Worm (Caenorhabditis elegans) whole organism, late embryonic: Measurements from ENCODE around the gene nlr-1.
A peak's percentile ranks its signal among the peaks of the same experiment; 100 is the strongest.

Experiments used
- C08G9.2 ChIP-seq: sonication (generic microtip); optimal IDR thresholded peaks from 2 replicates; lab custom pipeline; 2016; ENCODE audit warnings: mild to moderate bottlenecking, missing genetic modification characterization, moderate library complexity, missing compliant biosample characterization
- C38D4.7 ChIP-seq: fragments of 200-800 bp; sonication (Bioruptor generic); optimal IDR thresholded peaks from 2 replicates; lab custom pipeline; 2018; ENCODE audit warnings: mild to moderate bottlenecking, missing genetic modification characterization, moderate library complexity, missing compliant biosample characterization
- F13H6.1 ChIP-seq: sonication (generic microtip); optimal IDR thresholded peaks from 2 replicates; lab custom pipeline; 2016; ENCODE audit warnings: missing genetic modification characterization, missing compliant biosample characterization
- K09A11.1 ChIP-seq: sonication (generic microtip); optimal IDR thresholded peaks from 2 replicates; lab custom pipeline; 2017; ENCODE audit warnings: antibody characterized with exemption, mild to moderate bottlenecking, missing genetic modification characterization, missing compliant biosample characterization; ENCODE audit not compliant: insufficient read depth
- ahr-1 ChIP-seq: sonication (generic microtip); optimal IDR thresholded peaks from 2 replicates; lab custom pipeline; 2016; ENCODE audit warnings: missing genetic modification characterization, missing compliant biosample characterization
- ceh-18 ChIP-seq: sonication (generic microtip); optimal IDR thresholded peaks from 2 replicates; lab custom pipeline; 2016; ENCODE audit warnings: missing genetic modification characterization, missing compliant biosample characterization
- ceh-2 ChIP-seq: sonication (generic microtip); optimal IDR thresholded peaks from 2 replicates; lab custom pipeline; 2016; ENCODE audit warnings: missing genotype, missing genetic modification characterization, missing compliant biosample characterization
- ceh-22 ChIP-seq: sonication (generic microtip); optimal IDR thresholded peaks from 2 replicates; lab custom pipeline; 2017; ENCODE audit warnings: missing biosample characterization, missing genetic modification characterization
- ceh-30 ChIP-seq: fragments of 150-350 bp; optimal IDR thresholded peaks from 2 replicates; lab custom pipeline; 2014; ENCODE audit warnings: missing biosample characterization, missing genetic modification characterization
- ceh-45 ChIP-seq: fragments of 200-800 bp; sonication (Bioruptor generic); IDR thresholded peaks from 2 replicates; pipeline ENCODE4 v1.3.6; 2022; ENCODE audit warnings: missing genetic modification reagents, missing genetic modification characterization, missing compliant biosample characterization
- ceh-48 ChIP-seq: sonication (generic microtip); optimal IDR thresholded peaks from 2 replicates; lab custom pipeline; 2016; ENCODE audit warnings: missing genetic modification characterization, inconsistent platforms, missing compliant biosample characterization
- ceh-6 ChIP-seq: fragments of 200-800 bp; sonication (Bioruptor generic); optimal IDR thresholded peaks from 2 replicates; lab custom pipeline; 2018; ENCODE audit warnings: mild to moderate bottlenecking, missing genetic modification characterization, missing compliant biosample characterization
- ceh-9 ChIP-seq: sonication (generic microtip); optimal IDR thresholded peaks from 2 replicates; lab custom pipeline; 2016; ENCODE audit warnings: mild to moderate bottlenecking, missing genetic modification characterization, inconsistent platforms, missing compliant biosample characterization
- che-1 ChIP-seq: sonication (generic microtip); optimal IDR thresholded peaks from 2 replicates; lab custom pipeline; 2016; ENCODE audit warnings: mild to moderate bottlenecking, missing genetic modification characterization, missing compliant biosample characterization
- dve-1 ChIP-seq: sonication (generic microtip); optimal IDR thresholded peaks from 2 replicates; lab custom pipeline; 2017; ENCODE audit warnings: antibody characterized with exemption, mild to moderate bottlenecking, missing genetic modification characterization, missing compliant biosample characterization
- ets-4 ChIP-seq: sonication (generic microtip); optimal IDR thresholded peaks from 2 replicates; lab custom pipeline; 2016; ENCODE audit warnings: missing genetic modification characterization, missing compliant biosample characterization
- fax-1 ChIP-seq: sonication (generic microtip); optimal IDR thresholded peaks from 2 replicates; lab custom pipeline; 2016; ENCODE audit warnings: missing genotype, missing genetic modification characterization, missing compliant biosample characterization
- fkh-6 ChIP-seq: sonication (generic microtip); optimal IDR thresholded peaks from 2 replicates; lab custom pipeline; 2016; ENCODE audit warnings: missing genetic modification characterization, missing compliant biosample characterization
- gmeb-2 ChIP-seq: sonication (generic microtip); optimal IDR thresholded peaks from 2 replicates; lab custom pipeline; 2016; ENCODE audit warnings: missing genetic modification characterization, inconsistent platforms, missing compliant biosample characterization
- hlh-30 ChIP-seq: sonication (generic microtip); optimal IDR thresholded peaks from 2 replicates; lab custom pipeline; 2017; ENCODE audit warnings: antibody characterized with exemption, missing genetic modification characterization, missing compliant biosample characterization; ENCODE audit not compliant: insufficient read depth
- lim-6 ChIP-seq: sonication (generic microtip); optimal IDR thresholded peaks from 2 replicates; lab custom pipeline; 2016; ENCODE audit warnings: missing genetic modification characterization, missing compliant biosample characterization
- lin-11 ChIP-seq: fragments of 200-800 bp; sonication (Bioruptor generic); optimal IDR thresholded peaks from 2 replicates; lab custom pipeline; 2018; ENCODE audit warnings: mild to moderate bottlenecking, missing genetic modification characterization, missing compliant biosample characterization
- madf-2 ChIP-seq: sonication (generic microtip); optimal IDR thresholded peaks from 2 replicates; lab custom pipeline; 2017; ENCODE audit warnings: missing genetic modification characterization, missing compliant biosample characterization
- mec-3 ChIP-seq: sonication (generic microtip); optimal IDR thresholded peaks from 2 replicates; lab custom pipeline; 2016; ENCODE audit warnings: borderline replicate concordance, missing genetic modification characterization, missing compliant biosample characterization
- nfya-1 ChIP-seq: sonication (generic microtip); optimal IDR thresholded peaks from 2 replicates; lab custom pipeline; 2017; ENCODE audit warnings: missing genetic modification characterization, mild to moderate bottlenecking, missing compliant biosample characterization, antibody characterized with exemption, moderate library complexity
- nhr-11 ChIP-seq: fragments of 150-350 bp; optimal IDR thresholded peaks from 2 replicates; lab custom pipeline; 2014; ENCODE audit warnings: missing biosample characterization, missing genetic modification characterization
- nhr-232 ChIP-seq: sonication (generic microtip); optimal IDR thresholded peaks from 2 replicates; lab custom pipeline; 2016; ENCODE audit warnings: missing genetic modification characterization, missing compliant biosample characterization
- npax-4 ChIP-seq: sonication (generic microtip); optimal IDR thresholded peaks from 2 replicates; lab custom pipeline; 2016; ENCODE audit warnings: missing genetic modification characterization, missing compliant biosample characterization
- odd-2 ChIP-seq: sonication (generic microtip); optimal IDR thresholded peaks from 2 replicates; lab custom pipeline; 2017; ENCODE audit warnings: antibody characterized with exemption, mild to moderate bottlenecking, missing genetic modification characterization, missing compliant biosample characterization
- pag-3 ChIP-seq: sonication (generic microtip); optimal IDR thresholded peaks from 2 replicates; lab custom pipeline; 2016; ENCODE audit warnings: missing compliant biosample characterization, missing genetic modification characterization, borderline replicate concordance
- pha-4 ChIP-seq: fragments of 150-350 bp; optimal IDR thresholded peaks from 2 replicates; lab custom pipeline; 2018; ENCODE audit warnings: missing biosample characterization, missing genetic modification reagents, missing genetic modification characterization
- ref-2 ChIP-seq: sonication (generic microtip); optimal IDR thresholded peaks from 2 replicates; lab custom pipeline; 2016; ENCODE audit warnings: missing genetic modification characterization, missing compliant biosample characterization
- rnt-1 ChIP-seq: sonication (generic microtip); optimal IDR thresholded peaks from 2 replicates; lab custom pipeline; 2016; ENCODE audit warnings: missing genetic modification characterization, missing compliant biosample characterization
- sdc-2 ChIP-seq: sonication (generic microtip); optimal IDR thresholded peaks from 2 replicates; lab custom pipeline; 2016; ENCODE audit warnings: missing genotype, missing genetic modification characterization, missing compliant biosample characterization
- sox-4 ChIP-seq: sonication (generic microtip); optimal IDR thresholded peaks from 2 replicates; lab custom pipeline; 2017; ENCODE audit warnings: mild to moderate bottlenecking, missing genetic modification characterization, inconsistent platforms, missing compliant biosample characterization
- syd-9 ChIP-seq: sonication (generic microtip); optimal IDR thresholded peaks from 2 replicates; lab custom pipeline; 2016; ENCODE audit warnings: mild to moderate bottlenecking, missing genetic modification characterization, moderate library complexity, missing compliant biosample characterization
- tbx-7 ChIP-seq: sonication (generic microtip); optimal IDR thresholded peaks from 2 replicates; lab custom pipeline; 2016; ENCODE audit warnings: missing genotype, missing genetic modification characterization, missing compliant biosample characterization
- unc-3 ChIP-seq, 2 experiments: fragments of 200-800 bp in 1 of 2; sonication (Bioruptor generic) in 1 of 2; sonication (generic microtip) in 1 of 2; conservative IDR thresholded peaks in 1 of 2; optimal IDR thresholded peaks in 1 of 2; 2 replicates each; pipeline versions ENCODE4 v1.3.6 to Lab custom; 2016 to 2022; ENCODE audit warnings: missing compliant biosample characterization in 2 of 2, missing genetic modification characterization in 2 of 2, missing genetic modification reagents in 1 of 2
- unc-42 ChIP-seq: sonication (generic microtip); optimal IDR thresholded peaks from 2 replicates; lab custom pipeline; 2016; ENCODE audit warnings: missing genotype, missing genetic modification characterization, missing compliant biosample characterization
- unc-55 ChIP-seq: sonication (generic microtip); optimal IDR thresholded peaks from 2 replicates; lab custom pipeline; 2017; ENCODE audit warnings: missing biosample characterization, missing genetic modification reagents, missing genetic modification characterization
- unc-86 ChIP-seq: sonication (generic microtip); optimal IDR thresholded peaks from 2 replicates; lab custom pipeline; 2016; ENCODE audit warnings: missing genetic modification characterization, missing compliant biosample characterization
- ztf-16 ChIP-seq: sonication (generic microtip); optimal IDR thresholded peaks from 2 replicates; lab custom pipeline; 2017; ENCODE audit warnings: missing genetic modification characterization, missing compliant biosample characterization

Gene nlr-1

DNA sequence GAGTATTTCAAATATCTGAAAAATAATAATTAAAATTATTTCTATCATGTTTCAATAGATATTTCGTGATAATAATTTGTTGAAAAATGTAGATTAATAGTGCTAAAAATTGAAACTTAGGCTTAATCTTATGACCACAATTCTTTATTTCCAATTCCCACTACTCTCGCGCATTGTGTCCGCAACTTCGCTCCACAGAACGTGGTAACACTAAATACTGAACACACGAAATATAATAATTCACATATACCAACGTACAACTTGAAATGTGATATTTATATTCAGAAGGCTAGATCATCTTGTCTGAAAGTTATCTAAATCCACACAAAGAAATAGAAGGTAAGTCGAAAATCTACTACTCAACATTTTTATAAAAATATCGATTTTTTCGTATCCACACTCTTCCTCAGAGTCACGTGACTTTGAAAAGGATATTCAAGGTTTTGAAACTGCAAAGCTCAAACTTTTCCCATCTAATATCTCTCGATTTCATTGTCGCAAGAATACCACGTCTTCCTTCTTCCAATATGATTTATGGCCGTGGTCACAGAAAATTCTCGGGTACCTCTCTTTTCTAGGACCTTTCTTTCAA, 21.4 kb downstream of the nlr-1 start, which contains the start of gene eri-12:
Gene eri-12 (plus strand): TSS at position 197 of the 592 bp plus-strand sequence.
- TF ChIP-seq mec-3 (tag; lab: Kevin White, UChicago) (no peak), fkh-6 (no peak), unc-55 (GFP tag; lab: Kevin White, UChicago) (peak; percentile 49), dve-1 (tag; lab: Kevin White, UChicago) (no peak), lim-6 (tag; lab: Kevin White, UChicago) (no peak), ceh-48 (tag; lab: Kevin White, UChicago) (peak; percentile 43), hlh-30 (tag; lab: Kevin White, UChicago) (peak; percentile 74), unc-86 (tag; lab: Kevin White, UChicago) (no peak), sdc-2 (no peak), C08G9.2 (no peak), ceh-6 (GFP tag; lab: Kevin White, UChicago) (no peak), nhr-11 (no peak), nfya-1 (tag; lab: Kevin White, UChicago) (no peak), ceh-45 (GFP tag; lab: Robert Waterston, UW) (no peak), ref-2 (no peak), F13H6.1 (tag; lab: Kevin White, UChicago) (no peak), lin-11 (tag; lab: Kevin White, UChicago) (no peak), ceh-2 (no peak), rnt-1 (no peak)

DNA sequence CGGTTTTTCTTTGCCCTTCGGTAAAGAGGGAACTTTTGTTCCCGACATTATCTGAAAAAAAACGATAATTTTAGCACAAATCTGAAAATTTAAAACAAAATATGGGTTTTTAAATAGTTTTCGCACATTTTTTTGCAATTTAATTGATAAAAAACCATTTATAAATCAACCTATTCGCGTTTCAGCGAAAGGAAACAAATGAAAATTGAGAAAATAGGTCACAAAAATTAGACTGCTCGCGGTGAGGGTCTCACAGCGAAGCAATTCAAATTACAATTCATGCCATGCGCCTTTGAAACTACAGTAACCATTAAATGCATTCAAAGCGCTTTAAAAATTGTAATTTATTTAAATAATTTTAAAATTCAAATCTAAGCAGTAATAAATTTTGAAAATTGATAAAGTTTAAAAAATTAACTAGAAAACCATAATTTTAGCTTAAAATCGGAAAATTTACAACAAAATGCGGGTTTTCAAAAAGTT, 23.9 kb downstream of the nlr-1 start, which contains the start of gene B0001.7:
Gene B0001.7 (minus strand): TSS at position 51 of the 483 bp plus-strand sequence.
- no peak for TF ChIP-seq ceh-9 (tag; lab: Kevin White, UChicago)
- no peak for TF ChIP-seq odd-2 (tag; lab: Kevin White, UChicago)
- TF ChIP-seq che-1 (tag; lab: Kevin White, UChicago) = no peak
- no peak for TF ChIP-seq fax-1
- no peak for TF ChIP-seq pag-3 (tag; lab: Kevin White, UChicago)
- no peak for TF ChIP-seq C38D4.7 (GFP tag; lab: Kevin White, UChicago)
- TF ChIP-seq ceh-6 (GFP tag; lab: Kevin White, UChicago) = no peak
- TF ChIP-seq npax-4 = no peak
- no peak for TF ChIP-seq ceh-22 (tag; lab: Kevin White, UChicago)
- no peak for TF ChIP-seq rnt-1
- no peak for TF ChIP-seq madf-2 (tag; lab: Kevin White, UChicago)
- no peak for TF ChIP-seq ceh-30 (tag; lab: Kevin White, UChicago)
- TF ChIP-seq nhr-232 (tag; lab: Kevin White, UChicago) = no peak
- no peak for TF ChIP-seq ahr-1
- TF ChIP-seq gmeb-2 (tag; lab: Kevin White, UChicago) = no peak
- TF ChIP-seq pha-4 (tag; lab: Kevin White, UChicago) = no peak
- no peak for TF ChIP-seq fkh-6
- TF ChIP-seq ceh-45 (GFP tag; lab: Robert Waterston, UW) = no peak

- TF ChIP-seq K09A11.1 (no peak), tbx-7 (tag; lab: Kevin White, UChicago) (no peak), madf-2 (tag; lab: Kevin White, UChicago) (no peak), unc-42 (tag; lab: Kevin White, UChicago) (no peak), mec-3 (tag; lab: Kevin White, UChicago) (no peak), ceh-18 (tag; lab: Kevin White, UChicago) (no peak), odd-2 (tag; lab: Kevin White, UChicago) (no peak), ets-4 (no peak), sox-4 (no peak), F13H6.1 (tag; lab: Kevin White, UChicago) (no peak), unc-3 (GFP tag; conservative IDR thresholded peaks at IDR 0.05; lab: Robert Waterston, UW) (no peak), unc-3 (tag; optimal IDR thresholded peaks at IDR 0.05; lab: Kevin White, UChicago) (no peak), ztf-16 (tag; lab: Kevin White, UChicago) (no peak), syd-9 (tag; lab: Kevin White, UChicago) (no peak), ceh-6 (GFP tag; lab: Kevin White, UChicago) (no peak), C38D4.7 (GFP tag; lab: Kevin White, UChicago) (no peak)
These were observed 27.3 kb downstream of the nlr-1 start, which contains the start of gene B0001.2 for ce11 chrIV:12150877-12151276. Gene B0001.2 (minus strand): TSS chrIV:12150977.
